Fruit fly (Drosophila melanogaster): ENCODE data around the gene Pmi.

Gene Pmi

DNA sequence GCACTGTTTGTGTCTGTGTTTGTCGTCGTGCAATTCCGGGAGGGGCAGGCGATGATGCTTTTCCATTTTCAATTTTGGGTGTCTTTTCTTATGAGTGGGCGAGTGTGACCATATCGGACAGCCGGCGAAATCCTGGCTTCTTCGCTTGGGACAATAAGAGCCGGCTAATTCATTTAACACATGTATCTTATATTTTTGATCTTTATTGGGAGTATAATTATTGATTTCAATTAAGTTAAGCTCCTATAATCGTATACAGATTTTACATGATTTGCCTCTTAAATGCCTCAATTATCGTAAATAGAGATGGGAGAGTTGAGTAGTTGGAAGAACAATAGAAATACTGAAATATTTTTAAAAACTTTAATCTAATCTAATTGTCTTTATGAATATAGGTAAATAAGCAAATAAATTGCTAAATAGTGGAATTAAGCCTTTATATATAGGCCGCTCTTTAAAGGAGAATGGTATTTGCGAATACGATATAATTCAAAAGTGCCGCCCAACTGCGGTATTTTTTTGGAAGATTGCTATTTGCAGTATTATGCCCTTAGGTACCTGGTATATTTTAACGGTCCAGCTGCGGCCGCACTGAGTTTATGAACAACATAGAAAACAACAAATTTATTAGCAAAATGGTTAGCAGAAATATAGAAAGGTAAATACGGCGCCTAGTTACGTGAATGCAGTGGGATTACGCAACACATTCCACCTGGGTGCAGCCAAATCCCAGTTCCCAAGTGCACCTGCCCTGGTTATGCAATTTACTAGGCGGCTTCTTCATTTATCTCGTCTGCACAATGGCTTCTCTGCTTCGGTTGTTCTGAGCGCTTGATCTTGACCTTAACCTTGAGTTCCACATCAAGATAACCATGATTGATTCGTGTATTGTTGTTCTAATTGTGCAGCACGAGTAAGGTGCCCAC is at the start of gene Pmi, which contains the start of the genes Myt1 and PGRP-LD (continued):
- TF ChIP-seq Fer1 (GFP tag; optimal IDR thresholded peaks at IDR 0.05), result no peak
- no peak for TF ChIP-seq CG10959 (GFP tag; IDR thresholded peaks at IDR 0.05)
- TF ChIP-seq Scr (GFP tag; IDR thresholded peaks at IDR 0.05; ENCODE audit: partially characterized antibody), result peak; percentile 36; the same call in 1 of the 2 replicates
- no peak for TF ChIP-seq wdn (GFP tag; IDR thresholded peaks at IDR 0.05)
- no peak for TF ChIP-seq btn (GFP tag; optimal IDR thresholded peaks at IDR 0.05)
- peak; percentile 86 for TF ChIP-seq Dp (GFP tag; optimal IDR thresholded peaks at IDR 0.05)
- no peak for TF ChIP-seq dati (GFP tag; IDR thresholded peaks at IDR 0.05)
- no peak for TF ChIP-seq CG1792 (GFP tag; optimal IDR thresholded peaks at IDR 0.05)
- peak; percentile 69 for TF ChIP-seq BEAF-32 (GFP tag; optimal IDR thresholded peaks at IDR 0.05)
- TF ChIP-seq bab2 (GFP tag; optimal IDR thresholded peaks at IDR 0.05), result no peak
- no peak for TF ChIP-seq Tbp (GFP tag; optimal IDR thresholded peaks at IDR 0.05)
- peak; percentile 48 for TF ChIP-seq trem (tag; optimal IDR thresholded peaks at IDR 0.05)
- peak; percentile 9 for TF ChIP-seq CG12659 (GFP tag; optimal IDR thresholded peaks at IDR 0.05)
- no peak for TF ChIP-seq Stat92E (GFP tag; optimal IDR thresholded peaks at IDR 0.05)
- TF ChIP-seq dm (GFP tag; optimal IDR thresholded peaks at IDR 0.05), result no peak
- TF ChIP-seq usp (GFP tag; optimal IDR thresholded peaks at IDR 0.05), result no peak
- no peak for TF ChIP-seq Bdp1 (GFP tag; optimal IDR thresholded peaks at IDR 0.05)
- TF ChIP-seq Med (GFP tag), result peak; percentile 73
- TF ChIP-seq CTCF (GFP tag; optimal IDR thresholded peaks at IDR 0.05), result no peak
- TF ChIP-seq CG11723 (GFP tag; optimal IDR thresholded peaks at IDR 0.05), result no peak
- peak; percentile 32 for TF ChIP-seq CG2116 (GFP tag; optimal IDR thresholded peaks at IDR 0.05)
- no peak for TF ChIP-seq CG7963 (GFP tag; IDR thresholded peaks at IDR 0.05; ENCODE audit: partially characterized antibody)
- no peak for TF ChIP-seq p53 (GFP tag; optimal IDR thresholded peaks at IDR 0.05)
- TF ChIP-seq B-H1 (GFP tag; IDR thresholded peaks at IDR 0.05), result no peak
- no peak for TF ChIP-seq sens (GFP tag)
- no peak for TF ChIP-seq fd102C (GFP tag; optimal IDR thresholded peaks at IDR 0.05)
- no peak for TF ChIP-seq CG4730 (GFP tag; IDR thresholded peaks at IDR 0.05)
- no peak for TF ChIP-seq Dip2 (GFP tag; IDR thresholded peaks at IDR 0.05)
- TF ChIP-seq D (optimal IDR thresholded peaks at IDR 0.05), result peak; percentile 36
- TF ChIP-seq D (GFP tag; optimal IDR thresholded peaks at IDR 0.05), result no peak
- no peak for TF ChIP-seq pita (GFP tag; optimal IDR thresholded peaks at IDR 0.05)
- TF ChIP-seq CG15269 (tag; optimal IDR thresholded peaks at IDR 0.05), result no peak
- no peak for TF ChIP-seq Hr51 (GFP tag; optimal IDR thresholded peaks at IDR 0.05)
- no peak for TF ChIP-seq ham (GFP tag; IDR thresholded peaks at IDR 0.05)
- TF ChIP-seq Ravus (GFP tag; IDR thresholded peaks at IDR 0.05), result no peak
- TF ChIP-seq Myb (GFP tag; optimal IDR thresholded peaks at IDR 0.05), result peak; percentile 38
- TF ChIP-seq CG2120 (GFP tag; optimal IDR thresholded peaks at IDR 0.05), result no peak
- TF ChIP-seq HLH4C (GFP tag; IDR thresholded peaks at IDR 0.05; ENCODE audit: partially characterized antibody), result 0 out of 3 replicates have a peak, but pooled peaks have one; percentile 17
- TF ChIP-seq sna (GFP tag; IDR thresholded peaks at IDR 0.05; ENCODE audit: partially characterized antibody), result no peak
- 0 out of 4 replicates have a peak, but pooled peaks have one; percentile 62 for TF ChIP-seq chinmo (GFP tag; IDR thresholded peaks at IDR 0.05; ENCODE audit: partially characterized antibody)
- no peak for TF ChIP-seq tgo (GFP tag; IDR thresholded peaks at IDR 0.05)
- TF ChIP-seq emc (GFP tag; optimal IDR thresholded peaks at IDR 0.05), result no peak
- no peak for TF ChIP-seq CG4424 (GFP tag; optimal IDR thresholded peaks at IDR 0.05)
- TF ChIP-seq CG2678 (tag; optimal IDR thresholded peaks at IDR 0.05), result no peak
- TF ChIP-seq aop (GFP tag; IDR thresholded peaks at IDR 0.05), result no peak
- TF ChIP-seq CG14441 (GFP tag; IDR thresholded peaks at IDR 0.05), result no peak
- TF ChIP-seq tio (GFP tag; optimal IDR thresholded peaks at IDR 0.05), result no peak
- no peak for TF ChIP-seq Hr78 (GFP tag; optimal IDR thresholded peaks at IDR 0.05)
- TF ChIP-seq nmo (GFP tag; optimal IDR thresholded peaks at IDR 0.05), result peak; percentile 24

All from whole organism, embryonic.